Worm (Caenorhabditis elegans) whole organism, midembryonic: ENCODE measurements around the gene shw-3.

ENCODE experiments used
- flt-1 ChIP-seq: fragments of 200-800 bp; sonication (Bioruptor generic); IDR thresholded peaks from 2 replicates; pipeline ENCODE4 v1.3.6; 2022; ENCODE audit warnings: missing genetic modification characterization, missing compliant biosample characterization
- ztf-23 ChIP-seq: fragments of 200-800 bp; sonication (Bioruptor generic); IDR thresholded peaks from 2 replicates; pipeline ENCODE4 v1.3.6; 2022; ENCODE audit warnings: missing genetic modification reagents, missing genetic modification characterization, missing compliant biosample characterization
- ztf-29 ChIP-seq: fragments of 200-800 bp; sonication (Bioruptor generic); IDR thresholded peaks from 2 replicates; pipeline ENCODE4 v1.3.6; 2022; ENCODE audit warnings: missing genetic modification reagents, missing genetic modification characterization, missing compliant biosample characterization

- TF ChIP-seq flt-1 (GFP tag; lab: Robert Waterston, UW): no peak
- TF ChIP-seq ztf-29 (GFP tag; lab: Robert Waterston, UW): no peak
- TF ChIP-seq ztf-23: no peak
Observed at ce11 chrV:13002070-13002469, 15.1 kb upstream of the shw-3 start, which contains the start of gene inft-2.
